Worm (Caenorhabditis elegans) whole organism, midembryonic: ENCODE data around the gene F10C2.3.
"Not testable (repeated sequence)": the region's sequence is repeated elsewhere in the genome, so short reads cannot be mapped to it uniquely, and the experiment has no call there.

Experiments
- T22C8.4 ChIP-seq: fragments of 200-800 bp; sonication (Bioruptor generic); IDR thresholded peaks from 2 replicates; pipeline ENCODE4 v1.3.6; 2022; ENCODE audit warnings: missing genetic modification characterization, missing compliant biosample characterization
- cog-1 ChIP-seq: sonication (generic microtip); optimal IDR thresholded peaks from 2 replicates; lab custom pipeline; 2016; ENCODE audit warnings: missing genetic modification characterization, missing compliant biosample characterization
- flt-1 ChIP-seq: fragments of 200-800 bp; sonication (Bioruptor generic); IDR thresholded peaks from 2 replicates; pipeline ENCODE4 v1.3.6; 2022; ENCODE audit warnings: missing genetic modification characterization, missing compliant biosample characterization
- klf-2 ChIP-seq: fragments of 200-800 bp; sonication (Bioruptor generic); conservative IDR thresholded peaks from 2 replicates; pipeline ENCODE4 v1.3.6; 2022; ENCODE audit warnings: missing genetic modification reagents, missing genetic modification characterization, missing compliant biosample characterization
- med-1 ChIP-seq: sonication (generic microtip); optimal IDR thresholded peaks from 2 replicates; lab custom pipeline; 2017; ENCODE audit warnings: missing genetic modification characterization, mild to moderate bottlenecking, missing compliant biosample characterization, antibody characterized with exemption, missing genetic modification reagents; ENCODE audit not compliant: insufficient read depth
- ref-1 ChIP-seq: fragments of 200-800 bp; sonication (Bioruptor generic); conservative IDR thresholded peaks from 2 replicates; pipeline ENCODE4 v1.3.6; 2022; ENCODE audit warnings: missing genetic modification reagents, missing genetic modification characterization, missing compliant biosample characterization
- tab-1 ChIP-seq: fragments of 200-800 bp; sonication (Bioruptor generic); IDR thresholded peaks from 2 replicates; pipeline ENCODE4 v1.3.6; 2022; ENCODE audit warnings: missing genetic modification characterization, missing compliant biosample characterization
- ztf-23 ChIP-seq: fragments of 200-800 bp; sonication (Bioruptor generic); IDR thresholded peaks from 2 replicates; pipeline ENCODE4 v1.3.6; 2022; ENCODE audit warnings: missing genetic modification reagents, missing genetic modification characterization, missing compliant biosample characterization
- ztf-29 ChIP-seq: fragments of 200-800 bp; sonication (Bioruptor generic); IDR thresholded peaks from 2 replicates; pipeline ENCODE4 v1.3.6; 2022; ENCODE audit warnings: missing genetic modification reagents, missing genetic modification characterization, missing compliant biosample characterization

The F10C2.3 gene

ce11 chrV:12020026-12020425 lies at the start of gene F10C2.3:
TSS of gene F10C2.3 (plus strand) at chrV:12020326.
- not testable (repeated sequence) for TF ChIP-seq cog-1 (tag; lab: Kevin White, UChicago); T22C8.4 (GFP tag; lab: Robert Waterston, UW); flt-1

- no peak for TF ChIP-seq ztf-29 (GFP tag; lab: Robert Waterston, UW)
- TF ChIP-seq ztf-23 (GFP tag; lab: Robert Waterston, UW): no peak
- no peak for TF ChIP-seq tab-1 (GFP tag; lab: Robert Waterston, UW)
- TF ChIP-seq cog-1 (tag; lab: Kevin White, UChicago): no peak
- TF ChIP-seq flt-1: no peak
- no peak for TF ChIP-seq T22C8.4 (GFP tag; lab: Robert Waterston, UW)
- TF ChIP-seq ref-1: no peak
- no peak for TF ChIP-seq med-1 (GFP tag; lab: Kevin White, UChicago)
- TF ChIP-seq klf-2 (GFP tag; lab: Robert Waterston, UW): no peak
Observed at ce11 chrV:11975233-11975632, 44.9 kb upstream of the F10C2.3 start, which contains the start of gene cpr-1. TSS of gene cpr-1 (plus strand) at chrV:11975551.

- TF ChIP-seq ref-1: no peak
- TF ChIP-seq flt-1: no peak
- no peak for TF ChIP-seq klf-2 (GFP tag; lab: Robert Waterston, UW)
- TF ChIP-seq cog-1 (tag; lab: Kevin White, UChicago): no peak
- no peak for TF ChIP-seq tab-1 (GFP tag; lab: Robert Waterston, UW)
- TF ChIP-seq ztf-29 (GFP tag; lab: Robert Waterston, UW): no peak
- no peak for TF ChIP-seq med-1 (GFP tag; lab: Kevin White, UChicago)
- TF ChIP-seq ztf-23 (GFP tag; lab: Robert Waterston, UW): no peak
- no peak for TF ChIP-seq T22C8.4 (GFP tag; lab: Robert Waterston, UW)
Observed at ce11 chrV:11976734-11977133, 43.4 kb upstream of the F10C2.3 start.

ce11 chrV:11978179-11978578 lies 41.9 kb upstream of the F10C2.3 start, which contains the start of gene mif-2:
TSS of gene mif-2 (minus strand) at chrV:11978459.
- TF ChIP-seq flt-1: no peak
- TF ChIP-seq tab-1 (GFP tag; lab: Robert Waterston, UW): no peak
- TF ChIP-seq T22C8.4 (GFP tag; lab: Robert Waterston, UW): no peak
- TF ChIP-seq ztf-23 (GFP tag; lab: Robert Waterston, UW): no peak
- no peak for TF ChIP-seq ztf-29 (GFP tag; lab: Robert Waterston, UW)
- TF ChIP-seq klf-2 (GFP tag; lab: Robert Waterston, UW): no peak
- no peak for TF ChIP-seq ref-1
- no peak for TF ChIP-seq cog-1 (tag; lab: Kevin White, UChicago)
- no peak for TF ChIP-seq med-1 (GFP tag; lab: Kevin White, UChicago)

- TF ChIP-seq T22C8.4 (GFP tag; lab: Robert Waterston, UW) (no peak), ref-1 (peak; percentile 41; the same call in 1 of the 2 replicates), cog-1 (tag; lab: Kevin White, UChicago) (peak; percentile 28), tab-1 (GFP tag; lab: Robert Waterston, UW) (0 out of 2 replicates have a peak, but pooled peaks have one; percentile 72), ztf-23 (GFP tag; lab: Robert Waterston, UW) (peak; percentile 75; the same call in 1 of the 2 replicates), flt-1 (peak; percentile 87), ztf-29 (GFP tag; lab: Robert Waterston, UW) (peak; percentile 94), med-1 (GFP tag; lab: Kevin White, UChicago) (no peak), klf-2 (GFP tag; lab: Robert Waterston, UW) (no peak)
Observed at ce11 chrV:11979673-11980561, 40.2 kb upstream of the F10C2.3 start, which contains the start of gene snr-4. TSS of gene snr-4 (minus strand) at chrV:11979723.

ce11 chrV:11982309-11982708 lies 37.8 kb upstream of the F10C2.3 start, which contains the start of gene rpt-1:
TSS of gene rpt-1 (minus strand) at chrV:11982397.
- TF ChIP-seq cog-1 (tag; lab: Kevin White, UChicago) (no peak), med-1 (GFP tag; lab: Kevin White, UChicago) (no peak), ztf-29 (GFP tag; lab: Robert Waterston, UW) (no peak), flt-1 (0 out of 2 replicates have a peak, but pooled peaks have one; percentile 26), ztf-23 (GFP tag; lab: Robert Waterston, UW) (no peak), T22C8.4 (GFP tag; lab: Robert Waterston, UW) (no peak), ref-1 (no peak)

- TF ChIP-seq med-1 (GFP tag; lab: Kevin White, UChicago): no peak
- TF ChIP-seq ztf-29 (GFP tag; lab: Robert Waterston, UW): no peak
- TF ChIP-seq tab-1 (GFP tag; lab: Robert Waterston, UW): no peak
- no peak for TF ChIP-seq flt-1
- no peak for TF ChIP-seq ztf-23 (GFP tag; lab: Robert Waterston, UW)
- no peak for TF ChIP-seq cog-1 (tag; lab: Kevin White, UChicago)
- TF ChIP-seq ref-1: no peak
- TF ChIP-seq T22C8.4 (GFP tag; lab: Robert Waterston, UW): no peak
- no peak for TF ChIP-seq klf-2 (GFP tag; lab: Robert Waterston, UW)
Observed at ce11 chrV:11985384-11985783, 34.7 kb upstream of the F10C2.3 start, which contains the start of gene mans-2. TSS of gene mans-2 (minus strand) at chrV:11985484.

ce11 chrV:11986078-11986869 lies 33.9 kb upstream of the F10C2.3 start:
- TF ChIP-seq ref-1 (no peak), flt-1 (no peak), T22C8.4 (GFP tag; lab: Robert Waterston, UW) (no peak), ztf-29 (GFP tag; lab: Robert Waterston, UW) (no peak)
